Worm (Caenorhabditis elegans) whole organism, young adult: Measurements from ENCODE around the gene Y36E3A.2.
"Not testable (repeated sequence)": the region's sequence is repeated elsewhere in the genome, so short reads cannot be mapped to it uniquely, and the experiment has no call there.

ENCODE experiments used
- B0035.1 ChIP-seq: sonication (generic microtip); optimal IDR thresholded peaks from 2 replicates; lab custom pipeline; 2016; ENCODE audit warnings: missing genetic modification characterization, mild to moderate bottlenecking, missing compliant biosample characterization, missing genotype, missing genetic modification reagents
- B0261.1 ChIP-seq: sonication (generic microtip); optimal IDR thresholded peaks from 2 replicates; lab custom pipeline; 2016; ENCODE audit warnings: mild to moderate bottlenecking, missing genetic modification characterization, moderate library complexity, missing compliant biosample characterization
- C06A6.2 ChIP-seq: fragments of 200-800 bp; sonication (Bioruptor generic); conservative IDR thresholded peaks from 2 replicates; pipeline ENCODE4 v1.3.6; 2022; ENCODE audit warnings: missing genetic modification characterization, missing compliant biosample characterization
- C17E4.6 ChIP-seq: fragments of 200-800 bp; sonication (Bioruptor generic); IDR thresholded peaks from 2 replicates; pipeline ENCODE4 v1.3.6; 2022; ENCODE audit warnings: missing genetic modification reagents, missing genetic modification characterization, missing compliant biosample characterization
- F33H1.4 ChIP-seq: fragments of 200-800 bp; sonication (Bioruptor generic); IDR thresholded peaks from 2 replicates; pipeline ENCODE4 v1.3.6; 2022; ENCODE audit warnings: missing genetic modification reagents, missing genetic modification characterization, missing compliant biosample characterization
- F55B11.4 ChIP-seq: sonication (generic microtip); optimal IDR thresholded peaks from 2 replicates; lab custom pipeline; 2016; ENCODE audit warnings: missing compliant biosample characterization, missing genetic modification characterization, borderline replicate concordance; ENCODE audit not compliant: insufficient read depth
- K11D2.4 ChIP-seq: fragments of 200-800 bp; sonication (Bioruptor generic); IDR thresholded peaks from 2 replicates; pipeline ENCODE4 v1.3.6; 2022; ENCODE audit warnings: missing genetic modification reagents, missing genetic modification characterization, missing compliant biosample characterization
- Y53F4B.3 ChIP-seq: fragments of 200-800 bp; sonication (Bioruptor generic); IDR thresholded peaks from 2 replicates; pipeline ENCODE4 v1.3.6; 2022; ENCODE audit warnings: missing genetic modification reagents, missing genetic modification characterization, missing compliant biosample characterization
- akir-1 ChIP-seq: fragments of 200-800 bp; sonication (Bioruptor generic); optimal IDR thresholded peaks from 2 replicates; lab custom pipeline; 2018; ENCODE audit warnings: mild to moderate bottlenecking, missing genetic modification characterization, moderate library complexity, missing compliant biosample characterization
- ama-1 ChIP-seq, 3 experiments: fragments of 150-350 bp in 1 of 3; sonication (generic microtip) in 2 of 3; optimal IDR thresholded peaks; 2 replicates each; lab custom pipeline; 2014 to 2018; ENCODE audit warnings: missing biosample characterization in 2 of 3, missing genetic modification characterization in 2 of 3, missing genetic modification reagents in 2 of 3
- aptf-2 ChIP-seq: fragments of 200-800 bp; sonication (Bioruptor generic); conservative IDR thresholded peaks from 2 replicates; pipeline ENCODE4 v1.3.6; 2022; ENCODE audit warnings: missing genetic modification reagents, missing genetic modification characterization, missing compliant biosample characterization
- aptf-3 ChIP-seq: fragments of 200-800 bp; sonication (Bioruptor generic); IDR thresholded peaks from 2 replicates; pipeline ENCODE4 v1.3.6; 2022; ENCODE audit warnings: missing genetic modification characterization, missing compliant biosample characterization
- attf-3 ChIP-seq: fragments of 200-800 bp; sonication (Bioruptor generic); conservative IDR thresholded peaks from 2 replicates; pipeline ENCODE4 v1.3.6; 2022; ENCODE audit warnings: missing genetic modification reagents, missing genetic modification characterization, missing compliant biosample characterization
- attf-5 ChIP-seq: fragments of 200-800 bp; sonication (Bioruptor generic); optimal IDR thresholded peaks from 2 replicates; lab custom pipeline; 2018; ENCODE audit warnings: mild to moderate bottlenecking, missing genetic modification characterization, missing compliant biosample characterization
- bed-1 ChIP-seq: fragments of 200-800 bp; sonication (Bioruptor generic); IDR thresholded peaks from 2 replicates; pipeline ENCODE4 v1.3.6; 2022; ENCODE audit warnings: missing genetic modification reagents, missing genetic modification characterization, missing compliant biosample characterization
- cebp-2 ChIP-seq: fragments of 200-800 bp; sonication (Bioruptor generic); IDR thresholded peaks from 2 replicates; pipeline ENCODE4 v1.3.6; 2022; ENCODE audit warnings: missing genetic modification characterization, missing compliant biosample characterization
- dpl-1 ChIP-seq: fragments of 150-350 bp; optimal IDR thresholded peaks from 2 replicates; lab custom pipeline; 2014; ENCODE audit warnings: missing biosample characterization, missing genetic modification reagents, missing genetic modification characterization
- ets-4 ChIP-seq: fragments of 200-800 bp; sonication (Bioruptor generic); optimal IDR thresholded peaks from 2 replicates; lab custom pipeline; 2018; ENCODE audit warnings: mild to moderate bottlenecking, missing genetic modification characterization, missing compliant biosample characterization
- gei-17 ChIP-seq: fragments of 200-800 bp; sonication (Bioruptor generic); optimal IDR thresholded peaks from 2 replicates; lab custom pipeline; 2018; ENCODE audit warnings: mild to moderate bottlenecking, missing genetic modification characterization, missing compliant biosample characterization
- him-1 ChIP-seq: sonication (generic microtip); optimal IDR thresholded peaks from 2 replicates; lab custom pipeline; 2016; ENCODE audit warnings: missing genotype, missing genetic modification reagents, missing genetic modification characterization, missing compliant biosample characterization
- hsf-1 ChIP-seq: fragments of 200-800 bp; sonication (Bioruptor generic); IDR thresholded peaks from 2 replicates; pipeline ENCODE4 v1.3.6; 2022; ENCODE audit warnings: missing genetic modification reagents, missing genetic modification characterization, missing compliant biosample characterization
- lag-1 ChIP-seq: fragments of 200-800 bp; sonication (Bioruptor generic); IDR thresholded peaks from 2 replicates; pipeline ENCODE4 v1.3.6; 2022; ENCODE audit warnings: missing genetic modification reagents, missing genetic modification characterization, missing compliant biosample characterization
- let-526 ChIP-seq: fragments of 200-800 bp; sonication (Bioruptor generic); IDR thresholded peaks from 2 replicates; pipeline ENCODE4 v1.3.6; 2022; ENCODE audit warnings: missing genetic modification reagents, missing genetic modification characterization, missing compliant biosample characterization
- let-607 ChIP-seq, 2 experiments: fragments of 200-800 bp in 1 of 2; sonication (Bioruptor generic) in 1 of 2; sonication (generic microtip) in 1 of 2; optimal IDR thresholded peaks; 2 replicates each; lab custom pipeline; 2016 to 2018; ENCODE audit warnings: mild to moderate bottlenecking in 2 of 2, missing compliant biosample characterization in 2 of 2, missing genetic modification characterization in 2 of 2, moderate library complexity in 2 of 2, missing genotype in 1 of 2
- lir-1 ChIP-seq: fragments of 200-800 bp; sonication (Bioruptor generic); conservative IDR thresholded peaks from 2 replicates; pipeline ENCODE4 v1.3.6; 2022; ENCODE audit warnings: missing genetic modification reagents, missing genetic modification characterization, missing compliant biosample characterization
- lsl-1 ChIP-seq: fragments of 200-800 bp; sonication (Bioruptor generic); optimal IDR thresholded peaks from 2 replicates; lab custom pipeline; 2018; ENCODE audit warnings: mild to moderate bottlenecking, missing genetic modification characterization, moderate library complexity, missing compliant biosample characterization
- nfya-1 ChIP-seq: sonication (generic microtip); optimal IDR thresholded peaks from 2 replicates; lab custom pipeline; 2017; ENCODE audit warnings: antibody characterized with exemption, missing compliant biosample characterization, missing genetic modification characterization, borderline replicate concordance; ENCODE audit not compliant: insufficient read depth
- nfya-2 ChIP-seq: fragments of 200-800 bp; sonication (Bioruptor generic); IDR thresholded peaks from 2 replicates; pipeline ENCODE4 v1.3.6; 2022; ENCODE audit warnings: missing genetic modification reagents, missing genetic modification characterization, missing compliant biosample characterization
- rpc-1 ChIP-seq, 2 experiments: fragments of 150-350 bp in 1 of 2; sonication (generic microtip) in 1 of 2; optimal IDR thresholded peaks; 2 replicates each; lab custom pipeline; 2014 to 2018; ENCODE audit warnings: missing biosample characterization in 1 of 2, missing genetic modification characterization in 1 of 2, missing genetic modification reagents in 1 of 2, missing genotype in 1 of 2
- somi-1 ChIP-seq: fragments of 200-800 bp; sonication (Bioruptor generic); optimal IDR thresholded peaks from 2 replicates; lab custom pipeline; 2018; ENCODE audit warnings: mild to moderate bottlenecking, missing genetic modification characterization, missing compliant biosample characterization
- tbp1 ChIP-seq: fragments of 200-800 bp; sonication (Bioruptor generic); optimal IDR thresholded peaks from 2 replicates; lab custom pipeline; 2018; ENCODE audit warnings: mild to moderate bottlenecking, missing genetic modification characterization, missing compliant biosample characterization
- tbx-9 ChIP-seq: sonication (generic microtip); optimal IDR thresholded peaks from 2 replicates; lab custom pipeline; 2016; ENCODE audit warnings: borderline replicate concordance, missing genetic modification characterization, inconsistent platforms, missing compliant biosample characterization
- ztf-25 ChIP-seq: fragments of 200-800 bp; sonication (Bioruptor generic); IDR thresholded peaks from 2 replicates; pipeline ENCODE4 v1.3.6; 2022; ENCODE audit warnings: missing genetic modification reagents, missing genetic modification characterization, missing compliant biosample characterization
- ztf-3 ChIP-seq: fragments of 200-800 bp; sonication (Bioruptor generic); optimal IDR thresholded peaks from 2 replicates; lab custom pipeline; 2018; ENCODE audit warnings: mild to moderate bottlenecking, missing genetic modification characterization, missing compliant biosample characterization
- ztf-6 ChIP-seq: fragments of 200-800 bp; sonication (Bioruptor generic); IDR thresholded peaks from 2 replicates; pipeline ENCODE4 v1.3.6; 2022; ENCODE audit warnings: missing genetic modification reagents, missing genetic modification characterization, missing compliant biosample characterization

Y36E3A.2 gene

ce11 chrV:15426944-15427343, 1.1 kb downstream of the Y36E3A.2 start, which contains the start of gene fbxa-209:
fbxa-209 (minus strand) TSS chrV:15427044.
- no peak for TF ChIP-seq K11D2.4 (GFP tag; lab: Robert Waterston, UW)
- TF ChIP-seq gei-17 (GFP tag; lab: Kevin White, UChicago), result no peak
- TF ChIP-seq dpl-1 (GFP tag; lab: Kevin White, UChicago), result no peak
- TF ChIP-seq F33H1.4 (GFP tag; lab: Robert Waterston, UW), result no peak
- TF ChIP-seq let-607 (tag; optimal IDR thresholded peaks at IDR 0.05; lab: Kevin White, UChicago), result no peak
- TF ChIP-seq ets-4 (GFP tag; lab: Kevin White, UChicago), result no peak
- TF ChIP-seq ztf-3 (GFP tag; lab: Kevin White, UChicago), result no peak
- TF ChIP-seq aptf-3, result no peak
- TF ChIP-seq tbx-9 (tag; lab: Kevin White, UChicago), result no peak
- TF ChIP-seq lsl-1 (GFP tag; lab: Kevin White, UChicago), result no peak
- no peak for TF ChIP-seq akir-1 (GFP tag; lab: Kevin White, UChicago)
- no peak for TF ChIP-seq ama-1 (optimal IDR thresholded peaks at IDR 0.05; lab: Kevin White, UChicago)
- TF ChIP-seq ama-1 (GFP tag; optimal IDR thresholded peaks at IDR 0.05; lab: Kevin White, UChicago), result no peak
- no peak for TF ChIP-seq somi-1
- no peak for TF ChIP-seq attf-5 (GFP tag; lab: Kevin White, UChicago)
- no peak for TF ChIP-seq him-1 (tag; lab: Kevin White, UChicago)

- TF ChIP-seq ztf-25 (peak; percentile 87; the same call in 1 of the 2 replicates), cebp-2 (GFP tag; lab: Robert Waterston, UW) (peak; percentile 76; the same call in 1 of the 2 replicates), aptf-3 (0 out of 2 replicates have a peak, but pooled peaks have one; percentile 56), hsf-1 (GFP tag; lab: Robert Waterston, UW) (peak; percentile 68; the same call in 1 of the 2 replicates), rpc-1 (tag; optimal IDR thresholded peaks at IDR 0.05; lab: Kevin White, UChicago) (peak; percentile 58), Y53F4B.3 (GFP tag; lab: Robert Waterston, UW) (peak; percentile 49; the same call in 1 of the 2 replicates), B0261.1 (tag; lab: Kevin White, UChicago) (peak; percentile 64), tbp1 (peak; percentile 86), let-526 (GFP tag; lab: Robert Waterston, UW) (0 out of 2 replicates have a peak, but pooled peaks have one; percentile 13)
- not testable (repeated sequence) for TF ChIP-seq rpc-1 (optimal IDR thresholded peaks at IDR 0.05; lab: Kevin White, UChicago)
Measured at ce11 chrV:15429125-15429524, 3.3 kb downstream of the Y36E3A.2 start.

ce11 chrV:15431322-15432052, 5.6 kb downstream of the Y36E3A.2 start:
- TF ChIP-seq lag-1 (GFP tag; lab: Robert Waterston, UW) (0 out of 2 replicates have a peak, but pooled peaks have one; percentile 66), nfya-2 (GFP tag; lab: Robert Waterston, UW) (0 out of 2 replicates have a peak, but pooled peaks have one; percentile 35), aptf-2 (GFP tag; lab: Robert Waterston, UW) (0 out of 2 replicates have a peak, but pooled peaks have one; percentile 61), bed-1 (0 out of 2 replicates have a peak, but pooled peaks have one; percentile 12), attf-3 (GFP tag; lab: Robert Waterston, UW) (0 out of 2 replicates have a peak, but pooled peaks have one; percentile 14), F55B11.4 (tag; lab: Kevin White, UChicago) (peak; percentile 20), B0035.1 (tag; lab: Kevin White, UChicago) (no peak), C06A6.2 (no peak), nfya-1 (tag; lab: Kevin White, UChicago) (no peak), ztf-6 (peak; percentile 63; the same call in 1 of the 2 replicates), C17E4.6 (no peak), lir-1 (GFP tag; lab: Robert Waterston, UW) (no peak), B0261.1 (tag; lab: Kevin White, UChicago) (no peak)
- TF ChIP-seq, all 124 proteins: peak for 7
